Fruit fly (Drosophila melanogaster) whole organism, embryonic: Measurements from ENCODE around the gene Hayan.

ENCODE experiments used
- Ada2b ChIP-seq: fragments of 200-800 bp; sonication (Bioruptor generic); IDR thresholded peaks from 2 replicates; pipeline ENCODE4 v1.3.6; 2022; ENCODE audit warnings: missing biosample characterization, missing genetic modification characterization
- Awh ChIP-seq: fragments of 200-800 bp; sonication (Bioruptor generic); IDR thresholded peaks from 2 replicates; pipeline ENCODE4, ENCODE4 v1.3.6; 2022; ENCODE audit warnings: missing biosample characterization, missing genetic modification characterization
- Bgb ChIP-seq: fragments of 200-800 bp; sonication (Bioruptor generic); IDR thresholded peaks from 2 replicates; pipeline ENCODE4 v1.3.6; 2022; ENCODE audit warnings: missing biosample characterization, missing genetic modification characterization; ENCODE audit not compliant: partially characterized antibody
- CG10543 ChIP-seq: fragments of 200-800 bp; sonication (Bioruptor generic); optimal IDR thresholded peaks from 3 replicates; lab custom pipeline; 2017; ENCODE audit warnings: missing biosample characterization, mild to moderate bottlenecking, missing genetic modification characterization, moderate library complexity
- CG11398 ChIP-seq: fragments of 200-800 bp; sonication (Bioruptor generic); optimal IDR thresholded peaks from 2 replicates; lab custom pipeline; 2016; ENCODE audit warnings: missing biosample characterization, missing genetic modification characterization
- CG11695 ChIP-seq: fragments of 200-800 bp; sonication (Bioruptor generic); IDR thresholded peaks from 3 replicates; pipeline ENCODE4 v1.3.6; 2022; ENCODE audit warnings: missing biosample characterization, missing genetic modification characterization
- CG11723 ChIP-seq: fragments of 200-800 bp; sonication (Bioruptor generic); optimal IDR thresholded peaks from 2 replicates; lab custom pipeline; 2017; ENCODE audit warnings: missing biosample characterization, mild to moderate bottlenecking, missing genetic modification characterization
- CG13287 ChIP-seq: fragments of 200-800 bp; sonication (Bioruptor generic); IDR thresholded peaks from 2 replicates; pipeline ENCODE4 v1.3.6; 2022; ENCODE audit warnings: missing biosample characterization, missing genetic modification characterization; ENCODE audit not compliant: partially characterized antibody
- CG1529 ChIP-seq: fragments of 200-800 bp; sonication (Bioruptor generic); optimal IDR thresholded peaks from 3 replicates; lab custom pipeline; 2018; ENCODE audit warnings: missing biosample characterization, missing genetic modification characterization
- CG16779 ChIP-seq: fragments of 200-800 bp; sonication (Bioruptor generic); IDR thresholded peaks from 2 replicates; pipeline ENCODE4 v1.3.6; 2022; ENCODE audit warnings: missing biosample characterization, missing genetic modification characterization
- CG34376 ChIP-seq: fragments of 200-800 bp; sonication (Bioruptor generic); optimal IDR thresholded peaks from 2 replicates; lab custom pipeline; 2018; ENCODE audit warnings: missing biosample characterization, mild to moderate bottlenecking, missing genetic modification characterization
- CG4854 ChIP-seq: fragments of 200-800 bp; sonication (Bioruptor generic); optimal IDR thresholded peaks from 2 replicates; lab custom pipeline; 2016; ENCODE audit warnings: missing biosample characterization, missing genetic modification characterization, inconsistent platforms
- CG5180 ChIP-seq: fragments of 200-800 bp; sonication (Bioruptor generic); optimal IDR thresholded peaks from 3 replicates; lab custom pipeline; 2017; ENCODE audit warnings: missing biosample characterization, missing genetic modification characterization, mild to moderate bottlenecking, moderate library complexity, missing genetic modification reagents
- Deaf1 ChIP-seq: fragments of 200-800 bp; optimal IDR thresholded peaks from 3 replicates; lab custom pipeline; 2019; ENCODE audit warnings: missing biosample characterization, mild to moderate bottlenecking, missing genetic modification characterization, moderate library complexity
- Dll ChIP-seq: fragments of 200-800 bp; sonication (Bioruptor generic); IDR thresholded peaks from 4 replicates; pipeline ENCODE4 v1.3.6; 2022; ENCODE audit warnings: missing biosample characterization, missing genetic modification characterization; ENCODE audit not compliant: partially characterized antibody
- Drgx ChIP-seq: fragments of 200-800 bp; sonication (Bioruptor generic); IDR thresholded peaks from 2 replicates; pipeline ENCODE4 v1.3.6; 2022; ENCODE audit warnings: missing biosample characterization, missing genetic modification characterization
- Ets65A ChIP-seq: fragments of 200-800 bp; sonication (Bioruptor generic); peaks from one replicate; lab custom pipeline; 2016; ENCODE audit warnings: missing biosample characterization, missing genetic modification characterization
- Fer1 ChIP-seq: fragments of 200-800 bp; sonication (Bioruptor generic); optimal IDR thresholded peaks from 2 replicates; lab custom pipeline; 2017; ENCODE audit warnings: missing biosample characterization, mild to moderate bottlenecking, missing genetic modification characterization
- HHEX ChIP-seq: fragments of 200-800 bp; sonication (Bioruptor generic); optimal IDR thresholded peaks from 3 replicates; lab custom pipeline; 2017; ENCODE audit warnings: missing biosample characterization, mild to moderate bottlenecking, missing genetic modification characterization, missing genetic modification reagents
- Hr3 ChIP-seq: fragments of 200-800 bp; sonication (Bioruptor generic); optimal IDR thresholded peaks from 3 replicates; lab custom pipeline; 2016; ENCODE audit warnings: missing biosample characterization, missing genetic modification characterization
- Hr78 ChIP-seq, 2 experiments: fragments of 200-800 bp in 1 of 2; fragments of >200 bp in 1 of 2; sonication (Bioruptor generic) in 1 of 2; optimal IDR thresholded peaks; 2 replicates each; lab custom pipeline; 2017 to 2019; ENCODE audit warnings: missing biosample characterization in 2 of 2, missing genetic modification characterization in 2 of 2, mild to moderate bottlenecking in 1 of 2, moderate library complexity in 1 of 2
- Jarid2 ChIP-seq: fragments of 200-800 bp; sonication (Bioruptor generic); optimal IDR thresholded peaks from 3 replicates; lab custom pipeline; 2017; ENCODE audit warnings: mild to moderate bottlenecking, missing biosample characterization, missing genetic modification reagents, missing genetic modification characterization
- Lhr ChIP-seq: fragments of 200-800 bp; sonication (Bioruptor generic); optimal IDR thresholded peaks from 3 replicates; lab custom pipeline; 2017; ENCODE audit warnings: mild to moderate bottlenecking, missing biosample characterization, missing genetic modification reagents, missing genetic modification characterization
- Med ChIP-seq: fragments of 200-800 bp; sonication (Bioruptor generic); peaks from one replicate; lab custom pipeline; 2016; ENCODE audit warnings: missing biosample characterization, missing genetic modification characterization, mild to moderate bottlenecking, inconsistent platforms, moderate library complexity
- Mrtf ChIP-seq: fragments of 200-800 bp; sonication (Bioruptor generic); IDR thresholded peaks from 3 replicates; pipeline ENCODE4 v1.3.6; 2022; ENCODE audit warnings: missing biosample characterization, missing genetic modification characterization
- Opbp ChIP-seq: fragments of 200-800 bp; sonication (Bioruptor generic); IDR thresholded peaks from 3 replicates; pipeline ENCODE4 v1.3.6; 2022; ENCODE audit warnings: missing biosample characterization, missing genetic modification characterization; ENCODE audit not compliant: partially characterized antibody
- Sin3A ChIP-seq: fragments of >200 bp; optimal IDR thresholded peaks from 2 replicates; lab custom pipeline; 2018
- Usf ChIP-seq: fragments of 200-800 bp; sonication (Bioruptor generic); optimal IDR thresholded peaks from 2 replicates; lab custom pipeline; 2017; ENCODE audit warnings: missing genotype, missing biosample characterization, missing genetic modification characterization
- Vsx1 ChIP-seq: fragments of 200-800 bp; sonication (Bioruptor generic); optimal IDR thresholded peaks from 2 replicates; lab custom pipeline; 2017; ENCODE audit warnings: missing biosample characterization, mild to moderate bottlenecking, missing genetic modification characterization, missing genetic modification reagents
- cad ChIP-seq: fragments of >200 bp; optimal IDR thresholded peaks from 2 replicates; lab custom pipeline; 2017; ENCODE audit warnings: missing biosample characterization, missing genetic modification characterization
- chinmo ChIP-seq: fragments of 200-800 bp; sonication (Bioruptor generic); IDR thresholded peaks from 4 replicates; pipeline ENCODE4 v1.3.6; 2022; ENCODE audit warnings: missing biosample characterization, missing genetic modification characterization; ENCODE audit not compliant: partially characterized antibody
- ci ChIP-seq: fragments of 200-800 bp; sonication (Bioruptor generic); IDR thresholded peaks from 3 replicates; pipeline ENCODE4 v1.3.6; 2022; ENCODE audit warnings: missing biosample characterization, missing genetic modification characterization
- ems ChIP-seq: fragments of 200-800 bp; sonication (Bioruptor generic); optimal IDR thresholded peaks from 3 replicates; lab custom pipeline; 2016; ENCODE audit warnings: missing biosample characterization, missing genetic modification characterization
- exex ChIP-seq: fragments of 200-800 bp; sonication (Bioruptor generic); optimal IDR thresholded peaks from 4 replicates; lab custom pipeline; 2018; ENCODE audit warnings: missing biosample characterization, mild to moderate bottlenecking, missing genetic modification characterization, moderate library complexity
- gsb-n ChIP-seq: fragments of 200-800 bp; sonication (Bioruptor generic); optimal IDR thresholded peaks from 3 replicates; lab custom pipeline; 2018; ENCODE audit warnings: missing biosample characterization, mild to moderate bottlenecking, missing genetic modification characterization
- knrl ChIP-seq: fragments of 200-800 bp; sonication (Bioruptor generic); IDR thresholded peaks from 3 replicates; pipeline ENCODE4 v1.3.6; 2022; ENCODE audit warnings: missing biosample characterization, missing genetic modification characterization; ENCODE audit not compliant: partially characterized antibody
- lab ChIP-seq: fragments of 200-800 bp; sonication (Bioruptor generic); optimal IDR thresholded peaks from 3 replicates; lab custom pipeline; 2017; ENCODE audit warnings: missing biosample characterization, missing genetic modification characterization, mild to moderate bottlenecking, moderate library complexity, missing genetic modification reagents
- nerfin-1 ChIP-seq: fragments of 200-800 bp; sonication (Bioruptor generic); optimal IDR thresholded peaks from 3 replicates; lab custom pipeline; 2019; ENCODE audit warnings: missing biosample characterization, mild to moderate bottlenecking, missing genetic modification characterization, moderate library complexity
- nom ChIP-seq: fragments of 200-800 bp; sonication (Bioruptor generic); optimal IDR thresholded peaks from 2 replicates; lab custom pipeline; 2017; ENCODE audit warnings: missing biosample characterization, missing genetic modification characterization, mild to moderate bottlenecking, moderate library complexity, missing genetic modification reagents
- odd ChIP-seq: fragments of 200-800 bp; sonication (Bioruptor generic); optimal IDR thresholded peaks from 2 replicates; lab custom pipeline; 2017; ENCODE audit warnings: missing biosample characterization, mild to moderate bottlenecking, missing genetic modification characterization
- row ChIP-seq: fragments of 200-800 bp; sonication (Bioruptor generic); IDR thresholded peaks from 3 replicates; pipeline ENCODE4 v1.3.6; 2022; ENCODE audit warnings: missing biosample characterization, missing genetic modification characterization
- sd ChIP-seq: fragments of 200-800 bp; sonication (Bioruptor generic); optimal IDR thresholded peaks from 3 replicates; lab custom pipeline; 2018; ENCODE audit warnings: missing biosample characterization, mild to moderate bottlenecking, missing genetic modification characterization, moderate library complexity
- stwl ChIP-seq: fragments of 200-800 bp; sonication (Bioruptor generic); optimal IDR thresholded peaks from 3 replicates; lab custom pipeline; 2018; ENCODE audit warnings: missing biosample characterization, mild to moderate bottlenecking, missing genetic modification characterization, moderate library complexity
- sug ChIP-seq: fragments of 200-800 bp; optimal IDR thresholded peaks from 2 replicates; lab custom pipeline; 2019; ENCODE audit warnings: missing biosample characterization, mild to moderate bottlenecking, missing genetic modification characterization, moderate library complexity
- tgo ChIP-seq: fragments of 200-800 bp; sonication (Bioruptor generic); IDR thresholded peaks from 3 replicates; pipeline ENCODE4 v1.3.6; 2022; ENCODE audit warnings: missing biosample characterization, missing genetic modification characterization
- unc-4 ChIP-seq: fragments of 200-800 bp; sonication (Bioruptor generic); IDR thresholded peaks from 2 replicates; pipeline ENCODE4 v1.3.6; 2022; ENCODE audit warnings: missing biosample characterization, missing genetic modification characterization; ENCODE audit not compliant: partially characterized antibody

Gene Hayan

dm6 chrX:18489509-18489908 lies 5.9 kb upstream of the Hayan start, which contains the start of gene CG15046 (continued):
- TF ChIP-seq chinmo (GFP tag; lab: Robert Waterston, UW) (0 out of 4 replicates have a peak, but pooled peaks have one; percentile 60), cad (GFP tag; lab: Kevin White, UChicago) (no peak), Dll (GFP tag; lab: Robert Waterston, UW) (no peak), Usf (GFP tag; lab: Kevin White, UChicago) (no peak), CG13287 (GFP tag; lab: Robert Waterston, UW) (peak; percentile 19; the same call in 1 of the 2 replicates), Drgx (GFP tag; lab: Robert Waterston, UW) (0 out of 2 replicates have a peak, but pooled peaks have one; percentile 36), ems (GFP tag; lab: Kevin White, UChicago) (no peak), Opbp (GFP tag; lab: Robert Waterston, UW) (no peak), CG1529 (GFP tag; lab: Kevin White, UChicago) (no peak), gsb-n (tag; lab: Kevin White, UChicago) (no peak), Mrtf (GFP tag; lab: Robert Waterston, UW) (no peak), Sin3A (lab: Kevin White, UChicago) (no peak), Fer1 (GFP tag; lab: Kevin White, UChicago) (no peak), knrl (GFP tag; lab: Robert Waterston, UW) (peak; percentile 22; the same call in 1 of the 3 replicates), stwl (tag; lab: Kevin White, UChicago) (no peak), odd (GFP tag; lab: Kevin White, UChicago) (no peak), Jarid2 (peak; percentile 52), Hr3 (GFP tag; lab: Kevin White, UChicago) (no peak), Med (peak; percentile 65), unc-4 (0 out of 2 replicates have a peak, but pooled peaks have one; percentile 28), CG16779 (GFP tag; lab: Robert Waterston, UW) (no peak), CG5180 (peak; percentile 15), lab (GFP tag; lab: Kevin White, UChicago) (no peak), Deaf1 (tag; lab: Kevin White, UChicago) (peak; percentile 27)

- peak; percentile 72 for TF ChIP-seq exex (tag; lab: Kevin White, UChicago)
- peak; percentile 13 for TF ChIP-seq Deaf1 (tag; lab: Kevin White, UChicago)
- TF ChIP-seq CG34376 (GFP tag; lab: Kevin White, UChicago) = peak; percentile 3
- no peak for TF ChIP-seq Lhr (GFP tag; lab: Kevin White, UChicago)
- no peak for TF ChIP-seq CG10543 (GFP tag; lab: Kevin White, UChicago)
- TF ChIP-seq sd = peak; percentile 28
- no peak for TF ChIP-seq ci
- no peak for TF ChIP-seq CG11723 (GFP tag; lab: Kevin White, UChicago)
- TF ChIP-seq CG11398 (GFP tag; lab: Kevin White, UChicago) = no peak
- TF ChIP-seq CG4854 (GFP tag; lab: Kevin White, UChicago) = no peak
- TF ChIP-seq nom = peak; percentile 39
- TF ChIP-seq Hr78 (GFP tag; optimal IDR thresholded peaks at IDR 0.05; lab: Kevin White, UChicago) = peak in 1 of 2 experiments; percentile 66
- peak; percentile 23 for TF ChIP-seq sug (tag; lab: Kevin White, UChicago)
- TF ChIP-seq CG11695 (GFP tag; lab: Robert Waterston, UW) = peak; percentile 70
- TF ChIP-seq Bgb = no peak
- TF ChIP-seq Ets65A (GFP tag; lab: Kevin White, UChicago) = peak; percentile 17
- TF ChIP-seq HHEX (GFP tag; lab: Kevin White, UChicago) = no peak
- no peak for TF ChIP-seq Awh
- peak; percentile 4 for TF ChIP-seq Vsx1 (GFP tag; lab: Kevin White, UChicago)
- 0 out of 3 replicates have a peak, but pooled peaks have one; percentile 7 for TF ChIP-seq row (GFP tag; lab: Robert Waterston, UW)
- no peak for TF ChIP-seq tgo
- TF ChIP-seq Ada2b = no peak
- 0 out of 4 replicates have a peak, but pooled peaks have one; percentile 67 for TF ChIP-seq chinmo (GFP tag; lab: Robert Waterston, UW)
- TF ChIP-seq nerfin-1 = no peak
Observed at dm6 chrX:18486356-18487059, 2.9 kb upstream of the Hayan start, which contains the start of gene psh. Gene psh (minus strand): TSS chrX:18486921.
